Fruit fly (Drosophila melanogaster): ENCODE results near the gene alpha-Est10.

The alpha-Est10 gene

dm6 chr3R:7490884-7491283 is 2.8 kb downstream of the alpha-Est10 start (continued):
- TF ChIP-seq Doc2 (GFP tag; IDR thresholded peaks at IDR 0.05), result no peak
- peak; percentile 89 for TF ChIP-seq CG31441 (GFP tag; IDR thresholded peaks at IDR 0.05)
- no peak for TF ChIP-seq sd (tag; optimal IDR thresholded peaks at IDR 0.05)
- TF ChIP-seq CG4617 (GFP tag; optimal IDR thresholded peaks at IDR 0.05; ENCODE audit: borderline replicate concordance), result no peak
- no peak for TF ChIP-seq Dbx (GFP tag; IDR thresholded peaks at IDR 0.05)
- TF ChIP-seq CG14441 (GFP tag; IDR thresholded peaks at IDR 0.05), result peak; percentile 33; the same call in 1 of the 2 replicates

dm6 chr3R:7489902-7490301 is 3.7 kb downstream of the alpha-Est10 start:
- TF ChIP-seq sna (GFP tag; IDR thresholded peaks at IDR 0.05; ENCODE audit: partially characterized antibody) (no peak), HLHmδ (GFP tag; optimal IDR thresholded peaks at IDR 0.05) (no peak), Mad (GFP tag; optimal IDR thresholded peaks at IDR 0.05) (no peak), CG16779 (GFP tag; IDR thresholded peaks at IDR 0.05) (no peak)

- TF ChIP-seq CG43689 (GFP tag; IDR thresholded peaks at IDR 0.05) (no peak), CG6791 (GFP tag; IDR thresholded peaks at IDR 0.05; ENCODE audit: partially characterized antibody) (peak; percentile 41; the same call in 1 of the 3 replicates), hb (GFP tag; IDR thresholded peaks at IDR 0.05; ENCODE audit: partially characterized antibody) (peak; percentile 9; the same call in 1 of the 3 replicates), CG6683 (GFP tag; optimal IDR thresholded peaks at IDR 0.05) (no peak), oc (tag; optimal IDR thresholded peaks at IDR 0.05) (no peak), sens (GFP tag) (peak; percentile 27), Med (GFP tag) (no peak), CG2199 (GFP tag; IDR thresholded peaks at IDR 0.05) (peak; percentile 74; the same call in 1 of the 3 replicates), Ada2b (GFP tag; IDR thresholded peaks at IDR 0.05) (no peak), CG17359 (tag; optimal IDR thresholded peaks at IDR 0.05) (no peak), CG10462 (GFP tag; optimal IDR thresholded peaks at IDR 0.05) (no peak), CG11696 (GFP tag; IDR thresholded peaks at IDR 0.05) (no peak), her (GFP tag; optimal IDR thresholded peaks at IDR 0.05) (no peak), CG3995 (GFP tag; optimal IDR thresholded peaks at IDR 0.05) (no peak), z (GFP tag; IDR thresholded peaks at IDR 0.05) (no peak), cad (GFP tag; optimal IDR thresholded peaks at IDR 0.05) (peak; percentile 17), gsb (GFP tag; IDR thresholded peaks at IDR 0.05) (no peak), mirr (GFP tag; optimal IDR thresholded peaks at IDR 0.05) (no peak), CG7963 (GFP tag; IDR thresholded peaks at IDR 0.05; ENCODE audit: partially characterized antibody) (0 out of 3 replicates have a peak, but pooled peaks have one; percentile 48), CG10147 (GFP tag; optimal IDR thresholded peaks at IDR 0.05) (no peak), sqz (GFP tag; optimal IDR thresholded peaks at IDR 0.05) (peak; percentile 8), wdn (GFP tag; IDR thresholded peaks at IDR 0.05) (no peak), CG13894 (tag; optimal IDR thresholded peaks at IDR 0.05) (no peak), CG8478 (optimal IDR thresholded peaks at IDR 0.05) (no peak), cas (GFP tag; IDR thresholded peaks at IDR 0.05) (no peak), mld (GFP tag; IDR thresholded peaks at IDR 0.05; ENCODE audit: partially characterized antibody) (peak; percentile 38; the same call in 1 of the 3 replicates), Bgb (GFP tag; IDR thresholded peaks at IDR 0.05; ENCODE audit: partially characterized antibody) (peak; percentile 55; the same call in 1 of the 2 replicates), CG17328 (GFP tag; IDR thresholded peaks at IDR 0.05) (no peak), Blimp-1 (GFP tag; optimal IDR thresholded peaks at IDR 0.05) (no peak), D19A (tag; optimal IDR thresholded peaks at IDR 0.05) (no peak), CG12942 (GFP tag; optimal IDR thresholded peaks at IDR 0.05) (no peak), CG9876 (GFP tag; optimal IDR thresholded peaks at IDR 0.05) (no peak), CG2678 (tag; optimal IDR thresholded peaks at IDR 0.05) (no peak), CG42726 (GFP tag; IDR thresholded peaks at IDR 0.05; ENCODE audit: partially characterized antibody) (peak; percentile 82), CG16813 (GFP tag; IDR thresholded peaks at IDR 0.05; ENCODE audit: partially characterized antibody) (peak; percentile 72), vnd (GFP tag; IDR thresholded peaks at IDR 0.05; ENCODE audit: partially characterized antibody) (0 out of 3 replicates have a peak, but pooled peaks have one; percentile 26), amos (GFP tag; IDR thresholded peaks at IDR 0.05; ENCODE audit: partially characterized antibody) (peak; percentile 76; the same call in 1 of the 2 replicates), Sry-β (GFP tag; optimal IDR thresholded peaks at IDR 0.05) (no peak)
Measured at dm6 chr3R:7475708-7476107, 17.9 kb downstream of the alpha-Est10 start.
